Worm (Caenorhabditis elegans) whole organism, early embryonic: Measurements from ENCODE around the gene F11E6.11.

ENCODE experiments used
- ceh-13 ChIP-seq: fragments of 200-800 bp; sonication (Bioruptor generic); optimal IDR thresholded peaks from 2 replicates; lab custom pipeline; 2018; ENCODE audit warnings: mild to moderate bottlenecking, missing genetic modification characterization, missing compliant biosample characterization
- ets-7 ChIP-seq: sonication (generic microtip); optimal IDR thresholded peaks from 2 replicates; lab custom pipeline; 2016; ENCODE audit warnings: missing genotype, missing genetic modification characterization, missing compliant biosample characterization
- sea-1 ChIP-seq: fragments of 200-800 bp; sonication (Bioruptor generic); conservative IDR thresholded peaks from 2 replicates; pipeline ENCODE4 v1.3.6; 2022; ENCODE audit warnings: missing genetic modification characterization, missing compliant biosample characterization

DNA sequence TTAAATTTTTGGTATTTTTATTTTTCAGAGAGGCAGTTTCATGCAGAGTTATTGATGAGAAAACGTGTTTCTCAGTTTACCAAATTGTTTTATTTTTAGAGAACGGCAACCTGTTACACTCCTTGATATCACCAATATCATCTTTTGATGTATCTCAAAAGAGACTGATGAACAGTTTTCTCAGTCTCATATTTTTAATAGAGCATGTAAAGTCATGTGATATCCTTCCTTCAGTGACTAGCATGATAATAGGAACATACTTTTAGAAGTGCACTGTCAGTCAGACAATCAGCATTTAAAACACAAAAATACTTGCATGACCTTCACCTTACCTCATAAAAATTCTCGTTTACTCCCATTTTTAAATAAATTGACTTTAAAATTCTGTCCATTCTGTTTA, at the start of gene F11E6.11:
- TF ChIP-seq ets-7, result no peak
- TF ChIP-seq sea-1, result no peak
- TF ChIP-seq ceh-13 (GFP tag; lab: Kevin White, UChicago), result no peak
